Fruit fly (Drosophila melanogaster): ENCODE results near the gene Ugalt.

Gene Ugalt

DNA sequence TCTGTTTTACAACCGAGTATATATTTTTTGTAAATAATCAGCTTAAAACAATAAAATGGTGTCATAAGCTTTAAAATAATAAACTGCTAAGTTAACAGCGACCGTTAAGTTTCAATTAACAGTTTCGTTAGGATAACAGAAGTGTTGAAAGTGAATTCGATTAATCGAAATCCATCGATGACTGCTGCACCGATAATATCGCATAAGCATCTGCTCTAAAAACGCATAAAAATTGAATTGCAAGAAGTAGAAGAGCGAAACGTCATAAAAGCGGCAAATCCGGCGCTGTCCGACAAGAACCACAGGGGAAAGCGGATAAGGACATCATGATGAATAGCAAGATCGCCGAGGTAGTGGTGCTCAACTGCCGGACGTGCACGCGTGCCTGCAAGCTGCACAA lies 23.9 kb upstream of the Ugalt start, which contains the start of gene dwg (continued):
- peak; percentile 56 for TF ChIP-seq CG4617 (GFP tag; optimal IDR thresholded peaks at IDR 0.05; ENCODE audit: borderline replicate concordance)
- peak; percentile 83 for TF ChIP-seq Dll (GFP tag; IDR thresholded peaks at IDR 0.05; ENCODE audit: partially characterized antibody)
- no peak for TF ChIP-seq luna (GFP tag; optimal IDR thresholded peaks at IDR 0.05)
- peak; percentile 87 for TF ChIP-seq zen2 (GFP tag; IDR thresholded peaks at IDR 0.05; ENCODE audit: partially characterized antibody)
- TF ChIP-seq gfzf (GFP tag; optimal IDR thresholded peaks at IDR 0.05) = peak; percentile 28
- TF ChIP-seq CG2116 (GFP tag; optimal IDR thresholded peaks at IDR 0.05) = peak; percentile 38
- no peak for TF ChIP-seq Rfx (GFP tag; IDR thresholded peaks at IDR 0.05)
- TF ChIP-seq jigr1 (GFP tag; IDR thresholded peaks at IDR 0.05) = no peak
- no peak for TF ChIP-seq eyg (GFP tag; optimal IDR thresholded peaks at IDR 0.05)
- TF ChIP-seq hbn (GFP tag; IDR thresholded peaks at IDR 0.05; ENCODE audit: partially characterized antibody) = peak; percentile 83
- TF ChIP-seq trem (tag; optimal IDR thresholded peaks at IDR 0.05) = peak; percentile 36
- no peak for TF ChIP-seq gsb-n (tag; optimal IDR thresholded peaks at IDR 0.05)
- no peak for TF ChIP-seq Elba2 (GFP tag; optimal IDR thresholded peaks at IDR 0.05)
- TF ChIP-seq CG12744 (GFP tag; optimal IDR thresholded peaks at IDR 0.05) = no peak
- no peak for TF ChIP-seq CkIIα-i1 (GFP tag; IDR thresholded peaks at IDR 0.05)
- TF ChIP-seq CG10366 (GFP tag; IDR thresholded peaks at IDR 0.05) = no peak
- TF ChIP-seq unc-4 (GFP tag; IDR thresholded peaks at IDR 0.05; ENCODE audit: partially characterized antibody) = peak; percentile 87
- no peak for TF ChIP-seq ems (GFP tag; optimal IDR thresholded peaks at IDR 0.05)
- TF ChIP-seq CG11398 (GFP tag; optimal IDR thresholded peaks at IDR 0.05) = no peak
- no peak for TF ChIP-seq ranshi (GFP tag; IDR thresholded peaks at IDR 0.05)
- peak; percentile 59 for TF ChIP-seq stwl (tag; optimal IDR thresholded peaks at IDR 0.05)
- peak; percentile 65 for TF ChIP-seq inv (GFP tag; IDR thresholded peaks at IDR 0.05; ENCODE audit: partially characterized antibody)
- TF ChIP-seq E2f2 (GFP tag; IDR thresholded peaks at IDR 0.05) = peak; percentile 54
- peak; percentile 30 for TF ChIP-seq YL-1 (GFP tag; optimal IDR thresholded peaks at IDR 0.05)
- TF ChIP-seq Dip2 (GFP tag; IDR thresholded peaks at IDR 0.05) = no peak
- TF ChIP-seq CG31388 (GFP tag; optimal IDR thresholded peaks at IDR 0.05) = no peak
- no peak for TF ChIP-seq ftz-f1 (GFP tag; optimal IDR thresholded peaks at IDR 0.05)
- TF ChIP-seq CG16815 (GFP tag; optimal IDR thresholded peaks at IDR 0.05) = no peak
- peak; percentile 53 for TF ChIP-seq CG17186 (GFP tag; optimal IDR thresholded peaks at IDR 0.05)
- TF ChIP-seq CG7357 (GFP tag; IDR thresholded peaks at IDR 0.05) = no peak
- TF ChIP-seq amos (GFP tag; IDR thresholded peaks at IDR 0.05; ENCODE audit: partially characterized antibody) = peak; percentile 89
- TF ChIP-seq vnd (GFP tag; IDR thresholded peaks at IDR 0.05; ENCODE audit: partially characterized antibody) = peak; percentile 75
- no peak for TF ChIP-seq CG2199 (GFP tag; IDR thresholded peaks at IDR 0.05)
- no peak for TF ChIP-seq CG32772 (GFP tag; IDR thresholded peaks at IDR 0.05)
- peak; percentile 82; the same call in 2 of the 3 replicates for TF ChIP-seq Opbp (GFP tag; IDR thresholded peaks at IDR 0.05; ENCODE audit: partially characterized antibody)
- TF ChIP-seq Abd-B (GFP tag; optimal IDR thresholded peaks at IDR 0.05) = peak; percentile 38
- peak; percentile 75 for TF ChIP-seq MBD-R2 (GFP tag; IDR thresholded peaks at IDR 0.05)
- TF ChIP-seq Sry-δ (GFP tag; optimal IDR thresholded peaks at IDR 0.05) = peak; percentile 79
- TF ChIP-seq cas (GFP tag; IDR thresholded peaks at IDR 0.05) = no peak
- TF ChIP-seq bbx (GFP tag; IDR thresholded peaks at IDR 0.05; ENCODE audit: partially characterized antibody) = peak; percentile 90
- peak; percentile 42 for TF ChIP-seq Dp (GFP tag; optimal IDR thresholded peaks at IDR 0.05)
- TF ChIP-seq CG34224 (GFP tag; IDR thresholded peaks at IDR 0.05; ENCODE audit: partially characterized antibody) = peak; percentile 82
- peak; percentile 69 for TF ChIP-seq hb (GFP tag; IDR thresholded peaks at IDR 0.05; ENCODE audit: partially characterized antibody)
- peak; percentile 57 for TF ChIP-seq CG15514 (GFP tag; optimal IDR thresholded peaks at IDR 0.05)
- peak; percentile 68 for TF ChIP-seq ato (GFP tag; IDR thresholded peaks at IDR 0.05; ENCODE audit: partially characterized antibody)
- TF ChIP-seq Asciz (GFP tag; optimal IDR thresholded peaks at IDR 0.05) = no peak
- peak; percentile 75; the same call in 2 of the 3 replicates for TF ChIP-seq knrl (GFP tag; IDR thresholded peaks at IDR 0.05; ENCODE audit: partially characterized antibody)
- no peak for TF ChIP-seq CG11695 (GFP tag; IDR thresholded peaks at IDR 0.05)
- no peak for TF ChIP-seq CG6683 (GFP tag; optimal IDR thresholded peaks at IDR 0.05)
- TF ChIP-seq bowl (GFP tag; IDR thresholded peaks at IDR 0.05) = no peak

Measured in whole organism, embryonic.